Worm (Caenorhabditis elegans) whole organism, midembryonic: ENCODE measurements around the gene tag-30.

Experiments
- cog-1 ChIP-seq: sonication (generic microtip); optimal IDR thresholded peaks from 2 replicates; lab custom pipeline; 2016; ENCODE audit warnings: missing genetic modification characterization, missing compliant biosample characterization
- flt-1 ChIP-seq: fragments of 200-800 bp; sonication (Bioruptor generic); IDR thresholded peaks from 2 replicates; pipeline ENCODE4 v1.3.6; 2022; ENCODE audit warnings: missing genetic modification characterization, missing compliant biosample characterization
- klf-2 ChIP-seq: fragments of 200-800 bp; sonication (Bioruptor generic); conservative IDR thresholded peaks from 2 replicates; pipeline ENCODE4 v1.3.6; 2022; ENCODE audit warnings: missing genetic modification reagents, missing genetic modification characterization, missing compliant biosample characterization
- ztf-23 ChIP-seq: fragments of 200-800 bp; sonication (Bioruptor generic); IDR thresholded peaks from 2 replicates; pipeline ENCODE4 v1.3.6; 2022; ENCODE audit warnings: missing genetic modification reagents, missing genetic modification characterization, missing compliant biosample characterization

ce11 chrIV:11903676-11904075 lies 48.7 kb upstream of the tag-30 start:
- TF ChIP-seq ztf-23 (GFP tag; lab: Robert Waterston, UW) (no peak), flt-1 (GFP tag; lab: Robert Waterston, UW) (no peak), klf-2 (GFP tag; lab: Robert Waterston, UW) (no peak), cog-1 (tag; lab: Kevin White, UChicago) (no peak)
